Fruit fly (Drosophila melanogaster) whole organism, embryonic: ENCODE data around the gene CG7352.
A peak's percentile ranks its signal among the peaks of the same experiment; 100 is the strongest.

Experiments
- Antp ChIP-seq: fragments of 200-800 bp; sonication (Bioruptor generic); optimal IDR thresholded peaks from 3 replicates; lab custom pipeline; 2016; ENCODE audit warnings: missing biosample characterization, missing genetic modification characterization
- Atf6 ChIP-seq: fragments of 200-800 bp; sonication (Bioruptor generic); IDR thresholded peaks from 2 replicates; pipeline ENCODE4 v1.3.6; 2022; ENCODE audit warnings: missing biosample characterization, missing genetic modification characterization
- Bgb ChIP-seq: fragments of 200-800 bp; sonication (Bioruptor generic); IDR thresholded peaks from 2 replicates; pipeline ENCODE4 v1.3.6; 2022; ENCODE audit warnings: missing biosample characterization, missing genetic modification characterization; ENCODE audit not compliant: partially characterized antibody
- Blimp-1 ChIP-seq: fragments of 200-800 bp; sonication (Bioruptor generic); optimal IDR thresholded peaks from 3 replicates; lab custom pipeline; 2018; ENCODE audit warnings: missing biosample characterization, missing genetic modification characterization, mild to moderate bottlenecking, moderate library complexity, missing genetic modification reagents
- C15 ChIP-seq: fragments of 200-800 bp; sonication (Bioruptor generic); IDR thresholded peaks from 3 replicates; pipeline ENCODE4 v1.3.6; 2022; ENCODE audit warnings: missing biosample characterization, missing genetic modification characterization
- CG11723 ChIP-seq: fragments of 200-800 bp; sonication (Bioruptor generic); optimal IDR thresholded peaks from 2 replicates; lab custom pipeline; 2017; ENCODE audit warnings: missing biosample characterization, mild to moderate bottlenecking, missing genetic modification characterization
- CG12391 ChIP-seq: fragments of 200-800 bp; sonication (Bioruptor generic); optimal IDR thresholded peaks from 3 replicates; lab custom pipeline; 2018; ENCODE audit warnings: missing biosample characterization, mild to moderate bottlenecking, missing genetic modification characterization, moderate library complexity
- CG12744 ChIP-seq: fragments of 200-800 bp; sonication (Bioruptor generic); optimal IDR thresholded peaks from 2 replicates; lab custom pipeline; 2016; ENCODE audit warnings: missing biosample characterization, missing genetic modification characterization
- CG15514 ChIP-seq: fragments of 200-800 bp; sonication (Bioruptor generic); optimal IDR thresholded peaks from 3 replicates; lab custom pipeline; 2017; ENCODE audit warnings: missing biosample characterization, missing genetic modification characterization, mild to moderate bottlenecking, moderate library complexity, missing genetic modification reagents
- CG15601 ChIP-seq: fragments of 200-800 bp; sonication (Bioruptor generic); optimal IDR thresholded peaks from 3 replicates; lab custom pipeline; 2019; ENCODE audit warnings: missing biosample characterization, mild to moderate bottlenecking, missing genetic modification characterization, moderate library complexity
- CG17568 ChIP-seq: fragments of 200-800 bp; sonication (Bioruptor generic); optimal IDR thresholded peaks from 2 replicates; lab custom pipeline; 2018; ENCODE audit warnings: missing biosample characterization, mild to moderate bottlenecking, missing genetic modification characterization, moderate library complexity
- CG17912 ChIP-seq: fragments of 200-800 bp; sonication (Bioruptor generic); optimal IDR thresholded peaks from 2 replicates; lab custom pipeline; 2018; ENCODE audit warnings: missing biosample characterization, mild to moderate bottlenecking, missing genetic modification characterization
- CG2202 ChIP-seq: fragments of 200-800 bp; sonication (Bioruptor generic); optimal IDR thresholded peaks from 2 replicates; lab custom pipeline; 2018; ENCODE audit warnings: missing biosample characterization, mild to moderate bottlenecking, missing genetic modification characterization
- CG31388 ChIP-seq: fragments of 200-800 bp; sonication (Bioruptor generic); optimal IDR thresholded peaks from 2 replicates; lab custom pipeline; 2016; ENCODE audit warnings: missing biosample characterization, missing genetic modification characterization
- CG31441 ChIP-seq: fragments of 200-800 bp; sonication (Bioruptor generic); IDR thresholded peaks from 2 replicates; pipeline ENCODE4 v1.3.6; 2022; ENCODE audit warnings: missing biosample characterization, missing genetic modification characterization
- CG32532 ChIP-seq: fragments of 200-800 bp; sonication (Bioruptor generic); IDR thresholded peaks from 2 replicates; pipeline ENCODE4 v1.3.6; 2022; ENCODE audit warnings: missing biosample characterization, missing genetic modification characterization
- CG32772 ChIP-seq: fragments of 200-800 bp; sonication (Bioruptor generic); IDR thresholded peaks from 2 replicates; pipeline ENCODE4 v1.3.6; 2022; ENCODE audit warnings: missing biosample characterization, missing genetic modification characterization
- CG3407 ChIP-seq: fragments of 200-800 bp; sonication (Bioruptor generic); optimal IDR thresholded peaks from 2 replicates; lab custom pipeline; 2018; ENCODE audit warnings: missing biosample characterization, mild to moderate bottlenecking, missing genetic modification characterization
- CG34224 ChIP-seq: fragments of 200-800 bp; sonication (Bioruptor generic); IDR thresholded peaks from 3 replicates; pipeline ENCODE4 v1.3.6; 2022; ENCODE audit warnings: missing biosample characterization, missing genetic modification characterization; ENCODE audit not compliant: partially characterized antibody
- CG4360 ChIP-seq: fragments of 200-800 bp; sonication (Bioruptor generic); IDR thresholded peaks from 2 replicates; pipeline ENCODE4 v1.3.6; 2022; ENCODE audit warnings: missing biosample characterization, missing genetic modification characterization
- CG7271 ChIP-seq: fragments of 200-800 bp; sonication (Bioruptor generic); optimal IDR thresholded peaks from 2 replicates; lab custom pipeline; 2018; ENCODE audit warnings: missing biosample characterization, mild to moderate bottlenecking, missing genetic modification characterization, moderate library complexity
- CG7786 ChIP-seq: fragments of 200-800 bp; sonication (Bioruptor generic); optimal IDR thresholded peaks from 2 replicates; lab custom pipeline; 2016; ENCODE audit warnings: missing biosample characterization, missing genetic modification characterization
- CG7928 ChIP-seq: fragments of 200-800 bp; sonication (Bioruptor generic); optimal IDR thresholded peaks from 2 replicates; lab custom pipeline; 2017; ENCODE audit warnings: missing biosample characterization, mild to moderate bottlenecking, missing genetic modification characterization
- CoRest ChIP-seq: fragments of 200-800 bp; sonication (Bioruptor generic); optimal IDR thresholded peaks from 3 replicates; lab custom pipeline; 2018; ENCODE audit warnings: missing biosample characterization, mild to moderate bottlenecking, missing genetic modification characterization, moderate library complexity
- Dad ChIP-seq: fragments of 200-800 bp; sonication (Bioruptor generic); optimal IDR thresholded peaks from 3 replicates; lab custom pipeline; 2016; ENCODE audit warnings: missing biosample characterization, missing genetic modification characterization
- Dbx ChIP-seq: fragments of 200-800 bp; sonication (Bioruptor generic); IDR thresholded peaks from 3 replicates; pipeline ENCODE4 v1.3.6; 2022; ENCODE audit warnings: missing biosample characterization, missing genetic modification characterization
- Doc2 ChIP-seq: fragments of 200-800 bp; sonication (Bioruptor generic); IDR thresholded peaks from 2 replicates; pipeline ENCODE4 v1.3.6; 2022; ENCODE audit warnings: missing biosample characterization, missing genetic modification characterization
- Dp ChIP-seq: fragments of 200-800 bp; sonication (Bioruptor generic); optimal IDR thresholded peaks from 2 replicates; lab custom pipeline; 2018; ENCODE audit warnings: missing biosample characterization, mild to moderate bottlenecking, missing genetic modification characterization, moderate library complexity
- H2.0 ChIP-seq: fragments of 200-800 bp; sonication (Bioruptor generic); IDR thresholded peaks from 2 replicates; pipeline ENCODE4 v1.3.6; 2022; ENCODE audit warnings: missing biosample characterization, missing genetic modification characterization
- Med ChIP-seq: fragments of 200-800 bp; sonication (Bioruptor generic); peaks from one replicate; lab custom pipeline; 2016; ENCODE audit warnings: missing biosample characterization, missing genetic modification characterization, mild to moderate bottlenecking, inconsistent platforms, moderate library complexity
- Myb ChIP-seq: fragments of 200-800 bp; sonication (Bioruptor generic); optimal IDR thresholded peaks from 2 replicates; lab custom pipeline; 2016; ENCODE audit warnings: missing biosample characterization, missing genetic modification characterization
- NC2α ChIP-seq: fragments of 200-800 bp; sonication (Bioruptor generic); optimal IDR thresholded peaks from 2 replicates; lab custom pipeline; 2016; ENCODE audit warnings: missing biosample characterization, missing genetic modification characterization
- PHDP ChIP-seq: fragments of 200-800 bp; sonication (Bioruptor generic); optimal IDR thresholded peaks from 3 replicates; lab custom pipeline; 2018; ENCODE audit warnings: missing biosample characterization, mild to moderate bottlenecking, missing genetic modification characterization, moderate library complexity
- YL-1 ChIP-seq: fragments of 200-800 bp; sonication (Bioruptor generic); optimal IDR thresholded peaks from 3 replicates; lab custom pipeline; 2017; ENCODE audit warnings: missing biosample characterization, mild to moderate bottlenecking, missing genetic modification characterization
- ash1 ChIP-seq: fragments of 200-800 bp; sonication (Bioruptor generic); optimal IDR thresholded peaks from 2 replicates; lab custom pipeline; 2018; ENCODE audit warnings: missing biosample characterization, mild to moderate bottlenecking, missing genetic modification characterization
- bbx ChIP-seq: fragments of 200-800 bp; sonication (Bioruptor generic); IDR thresholded peaks from 2 replicates; pipeline ENCODE4 v1.3.6; 2022; ENCODE audit warnings: missing biosample characterization, missing genetic modification characterization; ENCODE audit not compliant: partially characterized antibody
- cas ChIP-seq: fragments of 200-800 bp; sonication (Bioruptor generic); IDR thresholded peaks from 2 replicates; pipeline ENCODE4 v1.3.6; 2022; ENCODE audit warnings: missing biosample characterization, missing genetic modification characterization
- emc ChIP-seq: fragments of 200-800 bp; sonication (Bioruptor generic); optimal IDR thresholded peaks from 2 replicates; lab custom pipeline; 2016; ENCODE audit warnings: missing biosample characterization, missing genetic modification characterization
- fd102C ChIP-seq: fragments of 200-800 bp; sonication (Bioruptor generic); optimal IDR thresholded peaks from 2 replicates; lab custom pipeline; 2018; ENCODE audit warnings: missing biosample characterization, mild to moderate bottlenecking, missing genetic modification characterization, moderate library complexity
- fu2 ChIP-seq: fragments of 200-800 bp; sonication (Bioruptor generic); optimal IDR thresholded peaks from 2 replicates; lab custom pipeline; 2016; ENCODE audit warnings: missing biosample characterization, missing genetic modification characterization
- gsb ChIP-seq: fragments of 200-800 bp; sonication (Bioruptor generic); IDR thresholded peaks from 2 replicates; pipeline ENCODE4 v1.3.6; 2022; ENCODE audit warnings: missing biosample characterization, missing genetic modification characterization
- h ChIP-seq: fragments of >200 bp; optimal IDR thresholded peaks from 2 replicates; lab custom pipeline; 2017
- jing ChIP-seq: fragments of 200-800 bp; sonication (Bioruptor generic); optimal IDR thresholded peaks from 2 replicates; lab custom pipeline; 2018; ENCODE audit warnings: missing biosample characterization, mild to moderate bottlenecking, missing genetic modification characterization
- jumu ChIP-seq: fragments of 200-800 bp; sonication (Bioruptor generic); optimal IDR thresholded peaks from 3 replicates; lab custom pipeline; 2016; ENCODE audit warnings: missing biosample characterization, missing genetic modification characterization
- nom ChIP-seq: fragments of 200-800 bp; sonication (Bioruptor generic); optimal IDR thresholded peaks from 2 replicates; lab custom pipeline; 2017; ENCODE audit warnings: missing biosample characterization, missing genetic modification characterization, mild to moderate bottlenecking, moderate library complexity, missing genetic modification reagents
- ro ChIP-seq: fragments of 200-800 bp; sonication (Bioruptor generic); IDR thresholded peaks from 2 replicates; pipeline ENCODE4 v1.3.6; 2022; ENCODE audit warnings: missing biosample characterization, missing genetic modification characterization
- scrt ChIP-seq: fragments of 200-800 bp; sonication (Bioruptor generic); optimal IDR thresholded peaks from 2 replicates; lab custom pipeline; 2018; ENCODE audit warnings: missing biosample characterization, mild to moderate bottlenecking, missing genetic modification characterization, moderate library complexity
- sd ChIP-seq: fragments of 200-800 bp; sonication (Bioruptor generic); optimal IDR thresholded peaks from 3 replicates; lab custom pipeline; 2018; ENCODE audit warnings: missing biosample characterization, mild to moderate bottlenecking, missing genetic modification characterization, moderate library complexity
- shn ChIP-seq: fragments of 200-800 bp; sonication (Bioruptor generic); optimal IDR thresholded peaks from 3 replicates; lab custom pipeline; 2016; ENCODE audit warnings: missing biosample characterization, missing genetic modification characterization
- stwl ChIP-seq: fragments of 200-800 bp; sonication (Bioruptor generic); optimal IDR thresholded peaks from 3 replicates; lab custom pipeline; 2018; ENCODE audit warnings: missing biosample characterization, mild to moderate bottlenecking, missing genetic modification characterization, moderate library complexity
- unc-4 ChIP-seq: fragments of 200-800 bp; sonication (Bioruptor generic); IDR thresholded peaks from 2 replicates; pipeline ENCODE4 v1.3.6; 2022; ENCODE audit warnings: missing biosample characterization, missing genetic modification characterization; ENCODE audit not compliant: partially characterized antibody
- usp ChIP-seq: fragments of >200 bp; optimal IDR thresholded peaks from 2 replicates; lab custom pipeline; 2017; ENCODE audit warnings: missing biosample characterization, missing genetic modification characterization

CG7352 gene

DNA sequence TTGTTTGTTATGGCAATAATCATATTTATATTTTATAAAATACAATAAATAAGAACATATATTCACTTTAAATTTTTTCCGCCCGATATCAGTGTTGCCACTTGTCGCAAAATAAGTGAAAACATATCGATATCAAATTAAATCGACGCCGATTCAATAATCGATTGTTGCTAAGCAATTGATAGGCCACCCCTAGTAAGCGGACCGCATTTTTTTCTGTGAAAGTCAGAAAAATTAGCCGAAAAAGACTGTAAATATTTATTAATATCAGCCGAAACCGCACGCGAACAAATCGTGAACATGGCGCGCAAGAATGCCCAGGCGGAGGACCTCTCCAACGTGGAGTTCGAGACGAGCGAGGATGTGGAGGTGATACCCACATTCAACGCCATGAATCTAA lies 34.3 kb upstream of the CG7352 start, which contains the start of gene CG7483 (continued):
- TF ChIP-seq usp (GFP tag; lab: Kevin White, UChicago) (no peak), CG15514 (GFP tag; lab: Kevin White, UChicago) (peak; percentile 39), Atf6 (GFP tag; lab: Robert Waterston, UW) (no peak), CG31441 (GFP tag; lab: Robert Waterston, UW) (0 out of 2 replicates have a peak, but pooled peaks have one; percentile 18), H2.0 (GFP tag; lab: Robert Waterston, UW) (no peak), PHDP (no peak), CG17568 (GFP tag; lab: Kevin White, UChicago) (no peak), Dp (GFP tag; lab: Kevin White, UChicago) (peak; percentile 96), CG15601 (tag; lab: Kevin White, UChicago) (peak; percentile 46), nom (GFP tag; lab: Kevin White, UChicago) (no peak), jing (GFP tag; lab: Kevin White, UChicago) (no peak), Doc2 (GFP tag; lab: Robert Waterston, UW) (no peak), CG2202 (tag; lab: Kevin White, UChicago) (no peak), shn (GFP tag; lab: Kevin White, UChicago) (no peak), stwl (tag; lab: Kevin White, UChicago) (peak; percentile 30), CG12391 (tag; lab: Kevin White, UChicago) (no peak), ro (GFP tag; lab: Robert Waterston, UW) (no peak), Med (GFP tag; lab: Kevin White, UChicago) (peak; percentile 64), CG31388 (no peak), CG3407 (GFP tag; lab: Kevin White, UChicago) (no peak), CG4360 (GFP tag; lab: Robert Waterston, UW) (no peak), Antp (no peak), h (lab: Kevin White, UChicago) (no peak), NC2α (GFP tag; lab: Kevin White, UChicago) (no peak), CG11723 (GFP tag; lab: Kevin White, UChicago) (no peak), ash1 (no peak), unc-4 (peak; percentile 88), fu2 (GFP tag; lab: Kevin White, UChicago) (no peak), Dbx (no peak), CG32772 (GFP tag; lab: Robert Waterston, UW) (no peak), cas (GFP tag; lab: Robert Waterston, UW) (no peak), CG7928 (GFP tag; lab: Kevin White, UChicago) (no peak), jumu (GFP tag; lab: Kevin White, UChicago) (no peak), Bgb (GFP tag; lab: Robert Waterston, UW) (peak; percentile 86), fd102C (GFP tag; lab: Kevin White, UChicago) (no peak), gsb (GFP tag; lab: Robert Waterston, UW) (no peak), CG32532 (GFP tag; lab: Robert Waterston, UW) (no peak), emc (no peak), CoRest (peak; percentile 10), CG17912 (no peak), scrt (GFP tag; lab: Kevin White, UChicago) (no peak), Myb (GFP tag; lab: Kevin White, UChicago) (peak; percentile 4), CG7786 (GFP tag; lab: Kevin White, UChicago) (no peak), CG34224 (GFP tag; lab: Robert Waterston, UW) (peak; percentile 94), CG7271 (tag; lab: Kevin White, UChicago) (peak; percentile 3), C15 (GFP tag; lab: Robert Waterston, UW) (no peak), Blimp-1 (no peak), Dad (GFP tag; lab: Kevin White, UChicago) (no peak), bbx (GFP tag; lab: Robert Waterston, UW) (peak; percentile 84), sd (tag; lab: Kevin White, UChicago) (peak; percentile 56), YL-1 (GFP tag; lab: Kevin White, UChicago) (peak; percentile 75), CG12744 (GFP tag; lab: Kevin White, UChicago) (no peak)
